Worm (Caenorhabditis elegans): Measurements from ENCODE around the gene ints-9.

DNA sequence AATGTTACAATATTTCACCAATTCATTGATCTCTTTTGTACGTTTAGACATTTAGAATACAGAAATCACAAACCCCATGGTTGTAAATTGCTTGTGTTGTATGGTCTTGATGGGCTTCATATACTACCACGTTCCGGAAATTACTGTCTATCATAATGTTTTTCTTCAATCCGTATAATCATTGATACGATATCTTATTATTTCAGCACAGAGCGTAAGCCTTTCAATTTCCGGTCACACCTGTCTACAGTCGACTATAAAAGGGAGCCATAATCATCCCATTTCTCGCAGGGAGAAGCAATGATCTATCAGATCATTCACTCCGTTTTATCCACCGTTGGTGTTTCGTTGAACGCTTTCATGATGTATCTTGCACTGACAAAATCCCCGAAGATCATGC is 53.9 kb downstream of the ints-9 start, which contains the start of gene srd-30:
- no peak for TF ChIP-seq unc-62 (GFP tag; optimal IDR thresholded peaks at IDR 0.05)
- no peak for TF ChIP-seq zip-8 (tag; optimal IDR thresholded peaks at IDR 0.05)
- no peak for TF ChIP-seq nhr-237 (tag; optimal IDR thresholded peaks at IDR 0.05)
- TF ChIP-seq ham-2 (GFP tag; optimal IDR thresholded peaks at IDR 0.05) = no peak
- TF ChIP-seq lin-13 (tag; optimal IDR thresholded peaks at IDR 0.05) = no peak
- TF ChIP-seq ces-1 (GFP tag; optimal IDR thresholded peaks at IDR 0.05) = no peak
- no peak for TF ChIP-seq cnd-1 (tag; optimal IDR thresholded peaks at IDR 0.05)
- TF ChIP-seq sem-2 (GFP tag; optimal IDR thresholded peaks at IDR 0.05) = no peak
- TF ChIP-seq ztf-11 (tag; optimal IDR thresholded peaks at IDR 0.05) = no peak
- no peak for TF ChIP-seq blmp-1 (tag; optimal IDR thresholded peaks at IDR 0.05)
